Worm (Caenorhabditis elegans): Measurements from ENCODE around the gene sams-1.

DNA sequence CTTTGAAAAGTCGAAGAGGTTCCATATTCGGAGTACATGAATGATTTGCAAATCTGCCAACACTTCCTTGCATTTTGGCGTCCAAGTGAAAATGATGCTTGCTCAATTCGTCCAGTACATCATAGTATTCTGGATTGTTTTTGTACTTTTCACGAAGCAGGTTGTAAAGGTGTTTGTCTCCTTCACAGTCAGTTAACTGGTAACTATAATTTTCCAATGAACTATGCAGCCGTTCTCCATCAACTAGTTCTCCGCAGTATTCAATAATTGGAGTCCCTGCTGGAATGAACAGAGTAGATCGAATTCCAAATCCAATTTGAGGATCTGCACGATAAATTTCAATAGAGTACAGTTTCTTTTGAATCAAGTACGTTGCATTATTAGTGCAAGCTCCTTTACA lies 5.6 kb downstream of the sams-1 start:
- no peak for TF ChIP-seq aha-1 (tag; optimal IDR thresholded peaks at IDR 0.05)
- TF ChIP-seq ama-1 (optimal IDR thresholded peaks at IDR 0.05), result no peak
- no peak for TF ChIP-seq hlh-4 (tag; optimal IDR thresholded peaks at IDR 0.05)
- TF ChIP-seq pag-3 (tag; optimal IDR thresholded peaks at IDR 0.05; ENCODE audit: borderline replicate concordance, insufficient read depth), result no peak
- TF ChIP-seq unc-30 (tag; optimal IDR thresholded peaks at IDR 0.05), result no peak

All from whole organism, L1 larva.